Worm (Caenorhabditis elegans): ENCODE data around the gene C07E3.9.
A peak's percentile ranks its signal among the peaks of the same experiment; 100 is the strongest.

C07E3.9 gene

DNA sequence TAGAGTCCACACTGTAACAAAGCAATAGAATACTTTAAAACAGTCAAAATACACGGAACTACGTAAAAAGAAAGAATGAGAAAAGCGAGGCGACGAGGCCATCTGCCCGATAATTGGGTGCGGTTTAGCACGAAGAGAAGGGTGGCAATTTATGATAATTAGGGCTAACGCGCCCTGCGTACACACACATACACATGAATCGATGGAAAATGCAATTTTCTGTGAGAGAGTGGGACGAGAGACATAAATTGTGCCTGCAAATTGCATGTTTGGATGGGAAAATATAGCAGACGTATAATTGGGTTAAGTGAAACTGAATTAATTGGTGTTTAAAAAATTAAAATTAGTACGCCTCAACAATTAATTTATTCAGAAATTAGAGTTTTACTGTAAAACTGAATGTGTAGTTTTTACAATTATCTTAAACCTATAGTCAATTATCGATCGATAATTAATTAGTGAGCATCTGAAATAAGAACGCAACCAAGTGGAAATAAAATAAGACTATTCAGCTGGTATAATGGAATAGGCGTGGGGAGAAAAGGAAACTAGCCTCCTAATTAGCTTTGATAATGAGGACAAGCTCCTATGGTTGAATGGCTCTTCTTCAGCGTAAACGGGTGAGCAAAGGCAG, 23.1 kb downstream of the C07E3.9 start (continued):
- TF ChIP-seq gei-8 (GFP tag; optimal IDR thresholded peaks at IDR 0.05) = no peak
- TF ChIP-seq lin-38 (GFP tag; IDR thresholded peaks at IDR 0.05) = no peak

DNA sequence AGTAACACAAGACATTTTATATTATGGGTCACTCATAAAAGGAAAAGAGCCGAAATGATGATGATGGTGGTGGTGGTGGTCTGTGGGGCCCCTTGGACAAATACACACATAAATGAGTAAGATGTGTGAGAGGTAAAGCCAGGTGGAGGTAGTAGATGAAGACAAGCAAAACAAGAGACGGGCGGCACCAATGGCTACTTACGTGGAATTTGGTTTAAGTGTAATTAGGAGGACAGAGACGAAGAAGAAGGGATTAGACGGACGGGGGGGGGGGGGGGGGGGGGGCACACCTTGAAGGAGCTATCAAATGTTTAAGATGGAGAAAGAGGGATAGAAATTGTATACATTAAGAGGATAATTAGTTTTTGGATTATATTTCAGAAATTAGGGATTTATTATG, 24.2 kb downstream of the C07E3.9 start:
- TF ChIP-seq mxl-2 (GFP tag; conservative IDR thresholded peaks at IDR 0.05) = no peak
- no peak for TF ChIP-seq dmd-9 (GFP tag; IDR thresholded peaks at IDR 0.05)
- no peak for TF ChIP-seq set-16 (GFP tag; IDR thresholded peaks at IDR 0.05)
- no peak for TF ChIP-seq ces-1 (GFP tag; optimal IDR thresholded peaks at IDR 0.05)
- peak; percentile 10 for TF ChIP-seq nhr-6 (tag; optimal IDR thresholded peaks at IDR 0.05)

DNA sequence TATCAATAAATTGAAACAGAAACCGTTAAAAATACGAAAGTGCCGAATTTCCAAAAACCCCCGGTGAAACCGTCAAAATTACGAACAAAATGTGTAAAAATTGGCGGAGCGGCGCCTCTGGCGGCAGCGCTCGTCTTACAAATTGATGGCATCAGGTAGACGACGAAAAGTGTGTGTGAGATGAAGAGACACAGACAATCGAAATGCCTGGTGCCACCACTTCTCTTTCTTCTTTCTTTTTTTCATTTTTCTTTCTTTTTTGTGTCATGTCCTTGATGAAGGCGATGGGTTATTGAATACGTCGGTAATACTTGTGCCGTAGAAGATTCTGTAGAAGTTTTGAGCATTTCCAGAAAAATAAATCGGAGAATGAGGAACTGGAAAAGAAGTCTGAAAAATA, 27.3 kb downstream of the C07E3.9 start:
- TF ChIP-seq ceh-32 (tag; optimal IDR thresholded peaks at IDR 0.05; ENCODE audit: poor library complexity) (no peak), nhr-25 (tag; optimal IDR thresholded peaks at IDR 0.05; ENCODE audit: borderline replicate concordance, insufficient read depth) (peak; percentile 14)

DNA sequence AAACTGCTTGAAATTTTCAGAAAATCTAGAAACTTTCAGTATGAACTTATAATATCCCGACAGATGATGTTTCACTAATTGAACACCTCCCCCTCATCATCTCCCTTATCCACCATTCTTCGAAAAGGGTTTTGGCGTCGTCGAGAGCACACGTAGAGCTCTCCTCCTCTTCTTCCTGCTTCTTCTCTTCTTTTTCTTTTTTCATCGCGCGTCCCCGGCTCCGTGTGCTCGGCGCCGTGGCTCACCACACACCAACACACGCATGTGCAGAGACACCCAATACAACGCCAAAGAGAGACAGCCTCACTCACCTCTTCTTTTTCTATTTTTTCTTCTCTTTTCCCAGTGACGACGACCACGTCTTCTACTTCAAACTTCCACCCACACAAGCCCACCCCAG, 29.0 kb downstream of the C07E3.9 start:
- TF ChIP-seq hmg-1.1 (GFP tag; IDR thresholded peaks at IDR 0.05) = peak; percentile 58
- TF ChIP-seq rbr-2 (tag; optimal IDR thresholded peaks at IDR 0.05) = peak; percentile 6
- peak; percentile 65; the same call in 1 of the 2 replicates for TF ChIP-seq set-16 (GFP tag; IDR thresholded peaks at IDR 0.05)
- TF ChIP-seq ceh-44 (GFP tag; IDR thresholded peaks at IDR 0.05) = no peak

DNA sequence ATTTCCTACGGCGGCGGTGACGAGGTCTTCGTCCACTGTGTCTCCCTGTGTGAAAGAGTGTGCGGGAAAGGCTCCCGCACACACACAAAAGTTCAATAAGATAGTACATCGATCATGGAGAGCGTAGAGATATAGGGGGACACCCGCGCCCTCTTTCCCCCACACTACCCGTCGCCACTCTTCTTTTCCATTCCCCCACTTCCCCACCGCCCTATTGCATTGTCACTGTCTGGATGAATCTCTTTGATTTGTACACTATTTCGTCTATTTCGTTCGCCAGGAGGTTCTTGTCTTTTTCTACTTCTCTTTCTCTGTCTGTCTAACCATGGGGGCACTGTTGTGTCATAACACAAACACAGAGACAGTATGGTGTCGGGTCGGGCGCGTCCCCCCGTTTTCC, 31.7 kb downstream of the C07E3.9 start:
- TF ChIP-seq ceh-20 (GFP tag; IDR thresholded peaks at IDR 0.05) (no peak), nhr-237 (tag; optimal IDR thresholded peaks at IDR 0.05) (no peak), nhr-11 (tag; optimal IDR thresholded peaks at IDR 0.05) (no peak), unc-130 (GFP tag; optimal IDR thresholded peaks at IDR 0.05) (no peak), mep-1 (tag; optimal IDR thresholded peaks at IDR 0.05) (peak; percentile 82), nhr-111 (GFP tag; optimal IDR thresholded peaks at IDR 0.05) (no peak), ZK546.5 (tag; optimal IDR thresholded peaks at IDR 0.05) (no peak), R02D3.7 (tag; optimal IDR thresholded peaks at IDR 0.05) (no peak), spr-1 (tag; optimal IDR thresholded peaks at IDR 0.05) (peak; percentile 26), daf-19 (GFP tag; conservative IDR thresholded peaks at IDR 0.05) (0 out of 2 replicates have a peak, but pooled peaks have one; percentile 40), daf-12 (tag; optimal IDR thresholded peaks at IDR 0.05) (no peak), snpc-1.2 (GFP tag; IDR thresholded peaks at IDR 0.05) (no peak), zag-1 (tag; optimal IDR thresholded peaks at IDR 0.05) (no peak), nhr-77 (tag; optimal IDR thresholded peaks at IDR 0.05) (peak; percentile 18), fos-1 (tag; optimal IDR thresholded peaks at IDR 0.05) (no peak), egl-27 (tag; optimal IDR thresholded peaks at IDR 0.05) (no peak), nhr-41 (GFP tag; IDR thresholded peaks at IDR 0.05) (0 out of 2 replicates have a peak, but pooled peaks have one; percentile 31), pha-4 (GFP tag; IDR thresholded peaks at IDR 0.05) (peak; percentile 52; the same call in 1 of the 2 replicates), pha-4 (tag; optimal IDR thresholded peaks at IDR 0.05) (peak; percentile 48), T20F7.1 (GFP tag; optimal IDR thresholded peaks at IDR 0.05) (no peak), attf-4 (tag; optimal IDR thresholded peaks at IDR 0.05) (no peak), dpl-1 (GFP tag; optimal IDR thresholded peaks at IDR 0.05) (peak; percentile 15), tra-1 (GFP tag; IDR thresholded peaks at IDR 0.05) (no peak), saeg-2 (GFP tag; IDR thresholded peaks at IDR 0.05) (no peak), aly-2 (tag; optimal IDR thresholded peaks at IDR 0.05) (no peak), lin-15B (tag; optimal IDR thresholded peaks at IDR 0.05) (no peak), lin-39 (tag; optimal IDR thresholded peaks at IDR 0.05) (no peak), nhr-6 (tag; optimal IDR thresholded peaks at IDR 0.05) (no peak), nhr-48 (tag; optimal IDR thresholded peaks at IDR 0.05) (peak; percentile 26), mdl-1 (tag; optimal IDR thresholded peaks at IDR 0.05) (peak in 1 of 2 experiments; percentile 47), zfp-3 (GFP tag; conservative IDR thresholded peaks at IDR 0.05) (no peak), ceh-28 (tag; optimal IDR thresholded peaks at IDR 0.05) (peak; percentile 11), jun-1 (tag; optimal IDR thresholded peaks at IDR 0.05) (no peak)
